Fruit fly (Drosophila melanogaster): ENCODE results near the gene CG16904.

DNA sequence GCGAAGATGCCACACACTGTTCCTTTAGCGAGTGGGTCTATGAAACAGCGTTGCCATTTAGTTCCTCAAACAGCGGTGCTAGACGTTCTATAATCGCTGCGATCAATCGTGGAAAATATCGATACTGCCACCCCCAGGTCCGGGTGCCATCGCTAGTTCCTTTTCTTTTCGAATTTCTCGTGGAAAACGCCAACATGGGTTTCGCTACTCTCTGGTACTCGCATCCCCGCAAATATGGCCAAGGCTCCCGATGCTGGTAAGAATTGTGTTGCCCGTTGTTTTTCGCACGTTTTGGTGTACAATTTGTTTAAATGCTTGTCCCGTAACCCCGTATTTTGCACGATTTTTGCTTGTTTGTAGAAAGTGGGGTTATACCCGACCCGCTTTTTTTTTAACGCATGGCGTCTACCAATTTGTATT lies 38.8 kb downstream of the CG16904 start, which contains the start of gene RpS29:
- peak; percentile 60 to 70 for TF ChIP-seq CTCF (optimal IDR thresholded peaks at IDR 0.05)
- TF ChIP-seq CG8478 (optimal IDR thresholded peaks at IDR 0.05), result no peak
